Fruit fly (Drosophila melanogaster): ENCODE results near the gene CG11841.

The CG11841 gene

DNA sequence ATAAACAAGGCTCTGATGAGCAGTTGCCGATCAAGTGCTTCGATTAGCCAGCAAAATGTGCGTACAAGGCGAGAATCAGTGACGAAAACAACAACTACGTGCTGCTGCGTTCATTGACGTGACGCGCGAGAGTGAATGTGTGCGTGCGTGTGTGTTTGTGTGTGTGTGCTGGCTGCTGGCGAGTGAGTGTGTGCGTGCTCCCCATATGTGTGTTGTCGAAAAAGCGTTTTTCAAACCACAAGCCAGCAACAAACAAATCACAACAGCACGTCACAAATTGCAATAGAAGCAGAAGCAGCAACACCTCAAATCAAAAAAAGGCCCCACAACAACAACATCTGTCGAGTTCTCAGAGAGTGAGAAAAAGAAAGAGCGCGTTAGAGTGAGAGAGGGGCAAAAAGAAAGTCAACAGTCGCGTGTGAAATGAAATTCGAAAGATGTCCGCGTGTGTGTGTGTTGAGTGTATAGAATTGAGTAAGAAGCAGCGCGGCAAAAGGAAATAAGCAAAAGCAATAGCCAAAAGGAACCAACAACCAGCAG lies 13.1 kb downstream of the CG11841 start (continued):
- TF ChIP-seq Elba2 (GFP tag; optimal IDR thresholded peaks at IDR 0.05) = no peak
- no peak for TF ChIP-seq CoRest (tag; optimal IDR thresholded peaks at IDR 0.05)
- TF ChIP-seq CG7839 (tag; optimal IDR thresholded peaks at IDR 0.05) = no peak
- TF ChIP-seq ttk (GFP tag; IDR thresholded peaks at IDR 0.05) = no peak
- TF ChIP-seq CG6175 (GFP tag; IDR thresholded peaks at IDR 0.05) = no peak
- no peak for TF ChIP-seq chn (GFP tag; optimal IDR thresholded peaks at IDR 0.05)
- TF ChIP-seq bigmax (GFP tag; optimal IDR thresholded peaks at IDR 0.05) = peak; percentile 45
- no peak for TF ChIP-seq CG15696 (tag; optimal IDR thresholded peaks at IDR 0.05)

DNA sequence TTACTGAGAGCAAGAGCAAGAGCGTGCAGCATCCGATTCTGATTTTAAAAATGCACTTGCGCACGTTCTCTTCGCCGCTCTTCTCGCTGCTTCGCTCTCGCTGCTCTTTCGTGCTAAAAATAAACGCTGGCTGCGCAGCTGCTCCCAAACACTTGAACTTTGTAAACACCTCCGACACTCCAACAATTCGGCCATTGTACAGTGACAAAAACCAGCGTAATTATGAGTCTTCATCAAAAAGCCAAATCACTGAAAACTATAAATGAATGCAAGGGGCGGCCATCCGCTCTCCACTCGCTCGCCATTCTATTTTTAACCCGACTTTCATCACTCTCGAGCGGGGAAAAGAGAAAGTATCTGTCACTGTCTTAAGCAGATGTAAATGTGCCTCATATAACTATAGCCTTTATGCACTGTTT lies 13.8 kb downstream of the CG11841 start:
- TF ChIP-seq dmrt99B (tag; optimal IDR thresholded peaks at IDR 0.05) (no peak), ewg (GFP tag; optimal IDR thresholded peaks at IDR 0.05) (peak; percentile 87), CG13424 (tag; optimal IDR thresholded peaks at IDR 0.05) (peak; percentile 4), CG12155 (GFP tag; optimal IDR thresholded peaks at IDR 0.05) (peak; percentile 74), twi (tag; optimal IDR thresholded peaks at IDR 0.05) (peak; percentile 4), CG3163 (GFP tag; optimal IDR thresholded peaks at IDR 0.05) (peak; percentile 68), zf30C (GFP tag; optimal IDR thresholded peaks at IDR 0.05) (peak; percentile 75), NfI (GFP tag; optimal IDR thresholded peaks at IDR 0.05) (peak; percentile 3), ttk (GFP tag; IDR thresholded peaks at IDR 0.05) (no peak), Hmr (GFP tag; optimal IDR thresholded peaks at IDR 0.05) (peak; percentile 6), CG10654 (GFP tag; optimal IDR thresholded peaks at IDR 0.05) (no peak), Deaf1 (tag; optimal IDR thresholded peaks at IDR 0.05) (peak; percentile 29), odd (GFP tag; optimal IDR thresholded peaks at IDR 0.05) (peak; percentile 4), CG15479 (GFP tag; optimal IDR thresholded peaks at IDR 0.05) (peak; percentile 12), grau (tag; optimal IDR thresholded peaks at IDR 0.05) (peak; percentile 8), gem (tag; optimal IDR thresholded peaks at IDR 0.05) (peak; percentile 13), phol (tag; optimal IDR thresholded peaks at IDR 0.05) (peak; percentile 10), bsh (GFP tag; optimal IDR thresholded peaks at IDR 0.05) (peak in 1 of 2 experiments; percentile 18), CG4282 (GFP tag; optimal IDR thresholded peaks at IDR 0.05) (peak; percentile 10), zen2 (GFP tag; IDR thresholded peaks at IDR 0.05; ENCODE audit: partially characterized antibody) (no peak), CG15269 (tag; optimal IDR thresholded peaks at IDR 0.05) (peak; percentile 5), NK7.1 (GFP tag; optimal IDR thresholded peaks at IDR 0.05) (no peak), CG3995 (GFP tag; optimal IDR thresholded peaks at IDR 0.05) (no peak), CG7357 (GFP tag; IDR thresholded peaks at IDR 0.05) (no peak), Hr78 (GFP tag; optimal IDR thresholded peaks at IDR 0.05) (peak in 1 of 2 experiments; percentile 78), Trl (optimal IDR thresholded peaks at IDR 0.05) (peak; percentile 83 to 90), Trl (GFP tag; optimal IDR thresholded peaks at IDR 0.05) (no peak), D19A (tag; optimal IDR thresholded peaks at IDR 0.05) (peak; percentile 7), ap (GFP tag; IDR thresholded peaks at IDR 0.05) (no peak), NFAT (GFP tag; IDR thresholded peaks at IDR 0.05) (no peak), CG8290 (GFP tag; optimal IDR thresholded peaks at IDR 0.05) (no peak), CG8290 (tag; optimal IDR thresholded peaks at IDR 0.05) (peak in 1 of 2 experiments; percentile 23), CG11696 (GFP tag; IDR thresholded peaks at IDR 0.05) (no peak), CG5245 (GFP tag; optimal IDR thresholded peaks at IDR 0.05) (peak; percentile 2), wek (GFP tag; optimal IDR thresholded peaks at IDR 0.05) (no peak), yki (optimal IDR thresholded peaks at IDR 0.05) (peak; percentile 29), CG18599 (GFP tag; optimal IDR thresholded peaks at IDR 0.05) (peak; percentile 36), CG8478 (optimal IDR thresholded peaks at IDR 0.05) (no peak), nom (GFP tag; optimal IDR thresholded peaks at IDR 0.05) (peak; percentile 42), her (GFP tag; optimal IDR thresholded peaks at IDR 0.05) (peak; percentile 22), CG12391 (tag; optimal IDR thresholded peaks at IDR 0.05) (peak; percentile 11), kni (GFP tag; optimal IDR thresholded peaks at IDR 0.05) (peak; percentile 14)
